Worm (Caenorhabditis elegans) whole organism, young adult: Measurements from ENCODE around the gene sup-35.

Experiments
- B0336.3 ChIP-seq: fragments of 200-800 bp; sonication (Bioruptor generic); IDR thresholded peaks from 2 replicates; pipeline ENCODE4 v1.3.6; 2022; ENCODE audit warnings: missing genetic modification characterization, missing compliant biosample characterization
- K11D2.4 ChIP-seq: fragments of 200-800 bp; sonication (Bioruptor generic); IDR thresholded peaks from 2 replicates; pipeline ENCODE4 v1.3.6; 2022; ENCODE audit warnings: missing genetic modification reagents, missing genetic modification characterization, missing compliant biosample characterization
- K12H6.12 ChIP-seq: fragments of 200-800 bp; sonication (Bioruptor generic); optimal IDR thresholded peaks from 2 replicates; lab custom pipeline; 2018; ENCODE audit warnings: mild to moderate bottlenecking, missing genetic modification characterization, missing compliant biosample characterization
- Y56A3A.18 ChIP-seq: fragments of 200-800 bp; sonication (Bioruptor generic); IDR thresholded peaks from 2 replicates; pipeline ENCODE4 v1.3.6; 2022; ENCODE audit warnings: missing genetic modification reagents, missing genetic modification characterization, missing compliant biosample characterization
- Y79H2A.3 ChIP-seq: fragments of 200-800 bp; sonication (Bioruptor generic); conservative IDR thresholded peaks from 2 replicates; pipeline ENCODE4 v1.3.6; 2022; ENCODE audit warnings: missing genetic modification reagents, missing genetic modification characterization, missing compliant biosample characterization
- attf-3 ChIP-seq: fragments of 200-800 bp; sonication (Bioruptor generic); conservative IDR thresholded peaks from 2 replicates; pipeline ENCODE4 v1.3.6; 2022; ENCODE audit warnings: missing genetic modification reagents, missing genetic modification characterization, missing compliant biosample characterization
- lin-40 ChIP-seq: sonication (generic microtip); optimal IDR thresholded peaks from 2 replicates; lab custom pipeline; 2016; ENCODE audit warnings: missing genetic modification characterization, mild to moderate bottlenecking, missing compliant biosample characterization, missing genotype, missing genetic modification reagents
- madf-6 ChIP-seq: fragments of 200-800 bp; sonication (Bioruptor generic); IDR thresholded peaks from 2 replicates; pipeline ENCODE4 v1.3.6; 2022; ENCODE audit warnings: missing genetic modification reagents, missing genetic modification characterization, missing compliant biosample characterization
- rcor-1 ChIP-seq: fragments of 200-800 bp; sonication (Bioruptor generic); IDR thresholded peaks from 2 replicates; pipeline ENCODE4 v1.3.6; 2022; ENCODE audit warnings: missing genetic modification reagents, missing genetic modification characterization, missing compliant biosample characterization
- snpc-4 ChIP-seq, 5 experiments: fragments of 150-350 bp in 1 of 5; sonication (generic microtip) in 4 of 5; optimal IDR thresholded peaks; 2 replicates each; lab custom pipeline; 2014 to 2018; ENCODE audit warnings: missing genetic modification characterization in 5 of 5, missing biosample characterization in 3 of 5, antibody characterized with exemption in 2 of 5, mild to moderate bottlenecking in 2 of 5, missing compliant biosample characterization in 2 of 5, missing genotype in 2 of 5, moderate library complexity in 2 of 5, missing genetic modification reagents in 1 of 5
- unc-62 ChIP-seq: fragments of 150-350 bp; optimal IDR thresholded peaks from 2 replicates; lab custom pipeline; 2014; ENCODE audit warnings: missing biosample characterization, missing genetic modification reagents, missing genetic modification characterization
- ztf-25 ChIP-seq: fragments of 200-800 bp; sonication (Bioruptor generic); IDR thresholded peaks from 2 replicates; pipeline ENCODE4 v1.3.6; 2022; ENCODE audit warnings: missing genetic modification reagents, missing genetic modification characterization, missing compliant biosample characterization

DNA sequence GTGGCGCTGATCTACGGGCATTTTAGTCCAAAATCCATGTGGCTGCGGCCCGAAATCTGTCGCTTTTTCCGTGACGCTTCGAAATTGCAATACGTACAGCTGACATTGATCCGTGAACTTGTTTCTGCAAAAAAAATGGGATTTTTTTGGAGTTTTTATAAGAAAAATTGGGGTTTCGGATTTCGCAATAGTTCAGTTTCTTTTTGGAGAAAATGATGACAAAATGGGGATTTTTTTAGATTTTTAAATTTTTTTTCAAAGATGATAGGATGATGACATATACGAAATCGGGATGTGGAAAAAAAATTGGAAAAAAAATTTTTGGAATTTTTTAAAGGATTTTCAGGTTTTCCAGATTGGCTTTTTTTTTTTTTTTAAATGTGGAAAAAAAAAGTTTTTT lies 17.8 kb downstream of the sup-35 start:
- TF ChIP-seq madf-6 (GFP tag; lab: Robert Waterston, UW) (no peak), lin-40 (no peak), unc-62 (no peak), attf-3 (GFP tag; lab: Robert Waterston, UW) (no peak), K12H6.12 (no peak), ztf-25 (GFP tag; lab: Robert Waterston, UW) (no peak), snpc-4 (GFP tag; optimal IDR thresholded peaks at IDR 0.05; lab: Kevin White, UChicago) (no peak), snpc-4 (tag; optimal IDR thresholded peaks at IDR 0.05; lab: Kevin White, UChicago) (no peak), B0336.3 (no peak), Y56A3A.18 (GFP tag; lab: Robert Waterston, UW) (no peak), Y79H2A.3 (GFP tag; lab: Robert Waterston, UW) (no peak), K11D2.4 (GFP tag; lab: Robert Waterston, UW) (no peak), rcor-1 (no peak)
